Worm (Caenorhabditis elegans) whole organism, L1 larva: ENCODE measurements around the gene R07C12.3.
"Not testable (repeated sequence)": the region's sequence is repeated elsewhere in the genome, so short reads cannot be mapped to it uniquely, and the experiment has no call there.

Experiments
- C16A3.4 ChIP-seq: fragments of 150-350 bp; optimal IDR thresholded peaks from 2 replicates; lab custom pipeline; 2014; ENCODE audit warnings: missing biosample characterization, missing genetic modification characterization
- F16B12.6 ChIP-seq: fragments of 150-350 bp; optimal IDR thresholded peaks from 2 replicates; lab custom pipeline; 2014; ENCODE audit warnings: missing biosample characterization, missing genetic modification characterization
- aha-1 ChIP-seq: fragments of 150-350 bp; optimal IDR thresholded peaks from 2 replicates; lab custom pipeline; 2014; ENCODE audit warnings: missing biosample characterization, missing genetic modification characterization
- blmp-1 ChIP-seq: fragments of 150-350 bp; optimal IDR thresholded peaks from 2 replicates; lab custom pipeline; 2014; ENCODE audit warnings: missing biosample characterization, missing genetic modification characterization
- ceh-82 ChIP-seq, 3 experiments: fragments of 150-350 bp in 1 of 3; sonication (generic microtip) in 2 of 3; optimal IDR thresholded peaks; 2 replicates each; lab custom pipeline; 2014 to 2017; ENCODE audit warnings: missing biosample characterization in 3 of 3, missing genetic modification characterization in 3 of 3
- ces-1 ChIP-seq: fragments of 150-350 bp; optimal IDR thresholded peaks from 2 replicates; lab custom pipeline; 2014; ENCODE audit warnings: missing biosample characterization, missing genetic modification reagents, missing genetic modification characterization
- efl-1 ChIP-seq, 4 experiments: fragments of 150-350 bp; optimal IDR thresholded peaks in 3 of 4; peaks in 1 of 4; 1 replicate in 1 of 4; 2 replicates in 3 of 4; lab custom pipeline; 2014; ENCODE audit warnings: missing biosample characterization in 2 of 4, missing genetic modification characterization in 2 of 4, missing genetic modification reagents in 2 of 4
- egl-13 ChIP-seq: sonication (generic microtip); optimal IDR thresholded peaks from 2 replicates; lab custom pipeline; 2016; ENCODE audit warnings: missing genotype, missing genetic modification reagents, missing genetic modification characterization, missing compliant biosample characterization
- elt-2 ChIP-seq: sonication (generic microtip); optimal IDR thresholded peaks from 2 replicates; lab custom pipeline; 2016; ENCODE audit warnings: missing genetic modification characterization, mild to moderate bottlenecking, inconsistent platforms, missing compliant biosample characterization, missing genetic modification reagents
- fkh-4 ChIP-seq: sonication (generic microtip); optimal IDR thresholded peaks from 2 replicates; lab custom pipeline; 2016; ENCODE audit warnings: missing compliant biosample characterization, missing genetic modification characterization, borderline replicate concordance
- fkh-8 ChIP-seq: sonication (generic microtip); optimal IDR thresholded peaks from 2 replicates; lab custom pipeline; 2016; ENCODE audit warnings: mild to moderate bottlenecking, missing genetic modification characterization, missing compliant biosample characterization
- hlh-17 ChIP-seq: fragments of 200-800 bp; sonication (Bioruptor generic); optimal IDR thresholded peaks from 2 replicates; lab custom pipeline; 2018; ENCODE audit warnings: missing genetic modification characterization, mild to moderate bottlenecking, missing compliant biosample characterization, moderate library complexity, borderline replicate concordance
- isw-1 ChIP-seq: fragments of 200-800 bp; sonication (Bioruptor generic); IDR thresholded peaks from 2 replicates; pipeline ENCODE4 v1.3.6; 2022; ENCODE audit warnings: missing genetic modification characterization, missing compliant biosample characterization
- jun-1 ChIP-seq: fragments of 150-350 bp; optimal IDR thresholded peaks from 2 replicates; lab custom pipeline; 2014; ENCODE audit warnings: missing biosample characterization, missing genetic modification reagents, missing genetic modification characterization
- lin-13 ChIP-seq: fragments of 150-350 bp; optimal IDR thresholded peaks from 2 replicates; lab custom pipeline; 2014; ENCODE audit warnings: missing biosample characterization, missing genetic modification reagents, missing genetic modification characterization
- lin-35 ChIP-seq, 2 experiments: fragments of 150-350 bp; optimal IDR thresholded peaks; 2 replicates each; lab custom pipeline; 2014; ENCODE audit warnings: missing biosample characterization in 2 of 2, missing genetic modification characterization in 2 of 2, missing genetic modification reagents in 2 of 2
- lir-3 ChIP-seq: sonication (generic microtip); optimal IDR thresholded peaks from 2 replicates; lab custom pipeline; 2016; ENCODE audit warnings: mild to moderate bottlenecking, missing genetic modification characterization, moderate library complexity, missing compliant biosample characterization; ENCODE audit not compliant: poor library complexity
- mab-9 ChIP-seq: fragments of 200-800 bp; sonication (Bioruptor generic); IDR thresholded peaks from 2 replicates; pipeline ENCODE4 v1.3.6; 2022; ENCODE audit warnings: missing genetic modification reagents, missing genetic modification characterization, missing compliant biosample characterization
- mdl-1 ChIP-seq, 2 experiments: fragments of 150-350 bp; optimal IDR thresholded peaks; 2 replicates each; lab custom pipeline; 2014 to 2017; ENCODE audit warnings: missing biosample characterization in 2 of 2, missing genetic modification characterization in 2 of 2, inconsistent platforms in 1 of 2
- mef-2 ChIP-seq: fragments of 150-350 bp; optimal IDR thresholded peaks from 2 replicates; lab custom pipeline; 2014; ENCODE audit warnings: missing biosample characterization, missing genetic modification characterization
- nhr-47 ChIP-seq: sonication (generic microtip); optimal IDR thresholded peaks from 2 replicates; lab custom pipeline; 2016; ENCODE audit warnings: mild to moderate bottlenecking, missing genetic modification characterization, moderate library complexity, missing compliant biosample characterization
- nhr-71 ChIP-seq: sonication (generic microtip); optimal IDR thresholded peaks from 2 replicates; lab custom pipeline; 2016; ENCODE audit warnings: mild to moderate bottlenecking, missing genetic modification characterization, moderate library complexity, missing compliant biosample characterization
- nhr-76 ChIP-seq: sonication (generic microtip); optimal IDR thresholded peaks from 2 replicates; lab custom pipeline; 2017; ENCODE audit warnings: missing biosample characterization, missing genetic modification characterization
- nhr-77 ChIP-seq: fragments of 150-350 bp; optimal IDR thresholded peaks from 2 replicates; lab custom pipeline; 2014; ENCODE audit warnings: missing biosample characterization, missing genetic modification characterization
- nhr-90 ChIP-seq: sonication (generic microtip); optimal IDR thresholded peaks from 2 replicates; lab custom pipeline; 2016; ENCODE audit warnings: mild to moderate bottlenecking, missing genetic modification characterization, missing compliant biosample characterization; ENCODE audit not compliant: poor library complexity
- pqm-1 ChIP-seq: sonication (generic microtip); optimal IDR thresholded peaks from 3 replicates; lab custom pipeline; 2017; ENCODE audit warnings: missing biosample characterization, missing genetic modification characterization
- sptf-1 ChIP-seq: fragments of 150-350 bp; optimal IDR thresholded peaks from 2 replicates; lab custom pipeline; 2014; ENCODE audit warnings: missing biosample characterization, missing genetic modification characterization
- swsn-7 ChIP-seq: sonication (generic microtip); optimal IDR thresholded peaks from 2 replicates; lab custom pipeline; 2016; ENCODE audit warnings: missing genetic modification characterization, missing compliant biosample characterization
- tbx-2 ChIP-seq: sonication (generic microtip); optimal IDR thresholded peaks from 2 replicates; lab custom pipeline; 2016; ENCODE audit warnings: missing genetic modification characterization, missing compliant biosample characterization
- vab-15 ChIP-seq: sonication (generic microtip); optimal IDR thresholded peaks from 2 replicates; lab custom pipeline; 2017; ENCODE audit warnings: missing genotype, mild to moderate bottlenecking, missing genetic modification characterization, missing compliant biosample characterization

R07C12.3 gene

ce11 chrIV:4142986-4143385 lies 1.9 kb upstream of the R07C12.3 start, which contains the start of gene F49F1.12:
Gene F49F1.12 (minus strand): TSS chrIV:4143086.
- TF ChIP-seq lin-35 (GFP tag; optimal IDR thresholded peaks at IDR 0.05; lab: Kevin White, UChicago); mab-9 (GFP tag; lab: Robert Waterston, UW); mef-2 (tag; lab: Kevin White, UChicago): not testable (repeated sequence)

DNA sequence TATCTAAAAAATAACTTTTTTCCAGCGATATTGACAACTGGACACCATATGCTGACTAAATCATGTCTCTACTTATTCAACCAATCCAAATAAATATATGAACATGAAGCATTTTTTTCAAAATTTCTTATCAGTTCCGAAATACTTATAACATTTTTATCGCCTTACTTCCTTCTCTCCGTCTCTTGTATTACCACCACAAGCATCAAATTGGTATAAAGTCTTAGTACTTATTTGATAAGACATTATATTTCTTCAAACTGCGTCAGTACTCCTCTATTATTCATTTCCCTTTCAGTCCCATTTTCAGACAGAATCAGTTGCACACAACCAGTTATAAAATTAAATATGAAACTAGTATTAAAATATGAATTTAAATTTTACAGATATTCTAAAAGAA lies 3.0 kb downstream of the R07C12.3 start:
- TF ChIP-seq jun-1 (peak; percentile 34), egl-13 (tag; lab: Kevin White, UChicago) (no peak), efl-1 (optimal IDR thresholded peaks at IDR 0.05; lab: Kevin White, UChicago) (no peak), efl-1 (GFP tag; optimal IDR thresholded peaks at IDR 0.05 in 1 of 2; lab: Kevin White, UChicago) (peak in 1 of 2 experiments; percentile 38), nhr-76 (tag; lab: Kevin White, UChicago) (no peak), nhr-90 (tag; lab: Kevin White, UChicago) (peak; percentile 1), mab-9 (GFP tag; lab: Robert Waterston, UW) (no peak), elt-2 (tag; lab: Kevin White, UChicago) (peak; percentile 92)

DNA sequence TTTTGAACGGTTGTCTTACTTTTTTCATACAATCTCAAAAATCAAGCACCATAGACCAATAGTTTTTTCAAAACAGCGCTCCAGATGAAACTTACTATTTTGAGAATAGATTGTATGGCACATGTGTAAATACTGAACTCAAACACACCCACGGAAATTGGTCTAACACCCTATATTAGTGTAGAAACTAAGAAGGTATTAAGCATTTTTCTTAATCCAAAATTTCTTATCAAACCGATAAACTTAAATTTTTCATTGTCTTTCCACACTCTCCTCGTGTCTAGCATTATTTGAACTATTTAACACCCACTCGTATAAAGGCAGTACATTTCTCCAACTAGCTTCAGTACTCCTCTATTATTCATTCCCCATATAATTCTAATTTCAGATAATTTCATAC lies 5.3 kb downstream of the R07C12.3 start:
- TF ChIP-seq elt-2 (tag; lab: Kevin White, UChicago) (peak; percentile 58), C16A3.4 (no peak), efl-1 (optimal IDR thresholded peaks at IDR 0.05; lab: Kevin White, UChicago) (no peak), efl-1 (GFP tag; optimal IDR thresholded peaks at IDR 0.05 in 1 of 2; lab: Kevin White, UChicago) (peak in 1 of 2 experiments; percentile 57)

DNA sequence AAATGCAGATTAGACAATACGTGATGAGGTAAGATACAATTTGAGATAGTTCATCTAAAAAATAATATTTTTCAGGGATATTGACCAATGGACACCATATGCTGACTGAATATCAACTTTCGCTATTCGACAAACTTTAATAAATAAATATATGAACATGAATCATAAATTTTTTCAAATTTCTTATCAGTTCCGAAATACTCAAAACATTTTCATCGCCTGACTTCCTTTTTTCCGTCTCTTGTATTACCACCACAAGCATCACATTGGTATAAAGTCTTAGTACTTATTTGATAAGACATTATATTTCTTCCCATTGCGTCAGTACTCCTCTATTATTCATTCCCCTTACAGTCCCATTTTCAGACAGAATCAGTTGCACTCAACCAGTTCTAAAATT lies 7.3 kb downstream of the R07C12.3 start, which contains the start of the genes K08D10.10 and R07C12.1:
Gene K08D10.10 (plus strand): TSS at position 93 of the 400 bp plus-strand sequence.
Gene R07C12.1 (plus strand): TSS at position 314 of the 400 bp plus-strand sequence.
- TF ChIP-seq mab-9 (GFP tag; lab: Robert Waterston, UW), result no peak
- TF ChIP-seq elt-2 (tag; lab: Kevin White, UChicago), result peak; percentile 79
- TF ChIP-seq nhr-47 (tag; lab: Kevin White, UChicago), result no peak
- no peak for TF ChIP-seq mdl-1 (tag; optimal IDR thresholded peaks at IDR 0.05; lab: Kevin White, UChicago)
- no peak for TF ChIP-seq nhr-71 (tag; lab: Kevin White, UChicago)

ce11 chrIV:4154641-4155040 lies 9.8 kb downstream of the R07C12.3 start, which contains the start of gene K08D10.14:
Gene K08D10.14 (plus strand): TSS chrIV:4154941.
- TF ChIP-seq tbx-2 (tag; lab: Kevin White, UChicago) (no peak), elt-2 (tag; lab: Kevin White, UChicago) (peak; percentile 19)

DNA sequence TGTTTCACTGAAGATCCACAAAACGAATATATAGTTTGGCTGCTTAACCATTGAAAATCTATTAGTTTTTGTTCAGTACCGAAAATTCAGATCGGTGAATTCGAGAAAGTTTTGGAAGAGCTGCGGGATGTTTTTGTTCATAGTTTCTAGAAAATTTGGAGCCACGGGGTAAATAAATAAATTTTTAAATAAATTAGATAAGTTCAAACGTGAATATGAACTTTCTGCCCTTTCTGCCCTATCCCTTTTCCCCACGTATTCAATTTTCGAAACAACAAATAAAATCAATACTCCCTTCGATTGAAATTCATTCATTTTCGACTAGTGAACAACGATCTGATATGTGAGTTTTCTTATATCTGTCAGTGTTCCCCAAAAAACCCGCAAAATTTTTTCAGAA lies 17.2 kb downstream of the R07C12.3 start, which contains the start of gene scrm-5:
Gene scrm-5 (plus strand): TSS at position 301 of the 400 bp plus-strand sequence.
- TF ChIP-seq ceh-82 (tag; optimal IDR thresholded peaks at IDR 0.05; lab: Kevin White, UChicago), result no peak
- TF ChIP-seq aha-1 (tag; lab: Kevin White, UChicago), result no peak
- TF ChIP-seq lir-3, result no peak
- no peak for TF ChIP-seq fkh-4 (tag; lab: Kevin White, UChicago)
- TF ChIP-seq swsn-7 (tag; lab: Kevin White, UChicago), result no peak
- no peak for TF ChIP-seq ces-1 (GFP tag; lab: Kevin White, UChicago)
- no peak for TF ChIP-seq isw-1 (GFP tag; lab: Robert Waterston, UW)
- TF ChIP-seq nhr-77 (tag; lab: Kevin White, UChicago), result no peak
- no peak for TF ChIP-seq mdl-1 (tag; optimal IDR thresholded peaks at IDR 0.05; lab: Kevin White, UChicago)
- no peak for TF ChIP-seq fkh-8
- TF ChIP-seq F16B12.6, result no peak
- no peak for TF ChIP-seq vab-15 (tag; lab: Kevin White, UChicago)
- TF ChIP-seq hlh-17 (GFP tag; lab: Kevin White, UChicago), result no peak
- TF ChIP-seq pqm-1, result no peak
- no peak for TF ChIP-seq sptf-1 (tag; lab: Kevin White, UChicago)
- TF ChIP-seq blmp-1, result no peak
- no peak for TF ChIP-seq lin-13
